Fruit fly (Drosophila melanogaster) whole organism, embryonic: ENCODE results near the gene CG33060.

Source experiments
- Asciz ChIP-seq: fragments of 200-800 bp; sonication (Bioruptor generic); optimal IDR thresholded peaks from 2 replicates; lab custom pipeline; 2017; ENCODE audit warnings: missing biosample characterization, mild to moderate bottlenecking, missing genetic modification characterization, missing genetic modification reagents
- CG31224 ChIP-seq: fragments of 200-800 bp; sonication (Bioruptor generic); IDR thresholded peaks from 2 replicates; pipeline ENCODE4 v1.3.6; 2022; ENCODE audit warnings: missing biosample characterization, missing genetic modification characterization
- E2f2 ChIP-seq: fragments of 200-800 bp; sonication (Bioruptor generic); IDR thresholded peaks from 2 replicates; pipeline ENCODE4 v1.3.6; 2022; ENCODE audit warnings: missing biosample characterization, missing genetic modification characterization
- Ravus ChIP-seq: fragments of 200-800 bp; sonication (Bioruptor generic); IDR thresholded peaks from 2 replicates; pipeline ENCODE4 v1.3.6; 2022; ENCODE audit warnings: missing biosample characterization, missing genetic modification characterization
- ci ChIP-seq: fragments of 200-800 bp; sonication (Bioruptor generic); IDR thresholded peaks from 3 replicates; pipeline ENCODE4 v1.3.6; 2022; ENCODE audit warnings: missing biosample characterization, missing genetic modification characterization
- en ChIP-seq: fragments of 200-800 bp; sonication (Bioruptor generic); optimal IDR thresholded peaks from 2 replicates; lab custom pipeline; 2016; ENCODE audit warnings: missing biosample characterization, missing genetic modification characterization
- mam ChIP-seq: fragments of 200-800 bp; sonication (Bioruptor generic); optimal IDR thresholded peaks from 3 replicates; lab custom pipeline; 2016; ENCODE audit warnings: missing biosample characterization, missing genetic modification characterization

DNA sequence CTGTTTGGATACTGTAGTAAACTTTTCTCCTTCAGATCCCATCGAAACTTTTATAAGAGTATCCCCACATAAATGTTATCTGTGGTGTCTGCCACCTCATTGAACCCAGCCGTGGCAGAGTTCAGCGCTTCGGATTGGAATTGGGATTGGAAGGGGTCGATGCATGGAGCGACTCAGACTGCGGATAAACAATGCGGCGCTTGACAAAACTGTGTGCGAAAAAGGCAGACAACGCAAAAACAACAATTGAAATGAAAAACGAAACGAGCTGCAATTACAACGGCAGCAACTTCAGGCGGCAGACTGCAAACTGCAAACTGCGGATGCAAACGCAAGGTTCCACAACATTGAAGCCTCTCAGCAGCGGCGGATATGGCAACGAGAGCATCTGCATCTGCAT lies 16.9 kb upstream of the CG33060 start, which contains the start of gene CG13062:
- no peak for TF ChIP-seq E2f2 (GFP tag; lab: Robert Waterston, UW)
- no peak for TF ChIP-seq mam
- TF ChIP-seq ci (GFP tag; lab: Robert Waterston, UW), result no peak
- no peak for TF ChIP-seq en (GFP tag; lab: Kevin White, UChicago)
- TF ChIP-seq CG31224, result no peak
- no peak for TF ChIP-seq Asciz (GFP tag; lab: Kevin White, UChicago)
- TF ChIP-seq Ravus (GFP tag; lab: Robert Waterston, UW), result no peak
